Worm (Caenorhabditis elegans): Measurements from ENCODE around the gene F26D2.15.

The F26D2.15 gene

ce11 chrV:16479275-16479674 lies 41.6 kb downstream of the F26D2.15 start, which contains the start of gene T08G3.11:
TSS of gene T08G3.11 (minus strand) at chrV:16479375.
- TF ChIP-seq mef-2 (tag; optimal IDR thresholded peaks at IDR 0.05) (no peak), elt-3 (tag; optimal IDR thresholded peaks at IDR 0.05) (no peak), C04F5.9 (tag; optimal IDR thresholded peaks at IDR 0.05) (no peak), efl-1 (optimal IDR thresholded peaks at IDR 0.05) (no peak), efl-1 (GFP tag; optimal IDR thresholded peaks at IDR 0.05 in 1 of 2) (peak in 1 of 2 experiments; percentile 16), snpc-4 (tag; optimal IDR thresholded peaks at IDR 0.05) (no peak), isw-1 (GFP tag; IDR thresholded peaks at IDR 0.05) (no peak), mep-1 (tag; optimal IDR thresholded peaks at IDR 0.05) (no peak)

- TF ChIP-seq nhr-77 (tag; optimal IDR thresholded peaks at IDR 0.05) (no peak), C16A3.4 (tag; optimal IDR thresholded peaks at IDR 0.05) (no peak), xbp-1 (tag; optimal IDR thresholded peaks at IDR 0.05) (no peak), sox-4 (tag; optimal IDR thresholded peaks at IDR 0.05) (no peak), pag-3 (tag; optimal IDR thresholded peaks at IDR 0.05; ENCODE audit: borderline replicate concordance, insufficient read depth) (no peak), unc-130 (tag; optimal IDR thresholded peaks at IDR 0.05) (no peak), snpc-4 (tag; optimal IDR thresholded peaks at IDR 0.05) (no peak)
These were observed 43.4 kb downstream of the F26D2.15 start, which contains the start of the genes F57E7.4 and spig-6 for ce11 chrV:16480919-16481630. TSS of gene F57E7.4 (minus strand) at chrV:16481019. TSS of gene spig-6 (plus strand) at chrV:16481580.

ce11 chrV:16483044-16483443 lies 45.4 kb downstream of the F26D2.15 start, which contains the start of gene F57E7.2:
TSS of gene F57E7.2 (minus strand) at chrV:16483144.
- TF ChIP-seq nhr-71 (tag; optimal IDR thresholded peaks at IDR 0.05) (no peak), ceh-82 (tag; optimal IDR thresholded peaks at IDR 0.05) (no peak), fkh-4 (tag; optimal IDR thresholded peaks at IDR 0.05; ENCODE audit: borderline replicate concordance) (no peak)

ce11 chrV:16483681-16484080 lies 46.0 kb downstream of the F26D2.15 start, which contains the start of gene srh-139:
TSS of gene srh-139 (plus strand) at chrV:16483981.
- TF ChIP-seq irx-1 (tag; optimal IDR thresholded peaks at IDR 0.05) (no peak), dsc-1 (tag; optimal IDR thresholded peaks at IDR 0.05) (no peak), lin-13 (GFP tag; optimal IDR thresholded peaks at IDR 0.05) (no peak), egl-13 (tag; optimal IDR thresholded peaks at IDR 0.05) (no peak), jun-1 (tag; optimal IDR thresholded peaks at IDR 0.05) (no peak)

- no peak for TF ChIP-seq hpl-2 (GFP tag; optimal IDR thresholded peaks at IDR 0.05)
- TF ChIP-seq nhr-19 (GFP tag; conservative IDR thresholded peaks at IDR 0.05): no peak
- no peak for TF ChIP-seq lin-35 (GFP tag; optimal IDR thresholded peaks at IDR 0.05)
- TF ChIP-seq nhr-76 (tag; optimal IDR thresholded peaks at IDR 0.05): no peak
- no peak for TF ChIP-seq nhr-12 (tag; optimal IDR thresholded peaks at IDR 0.05)
- TF ChIP-seq ceh-63 (GFP tag; optimal IDR thresholded peaks at IDR 0.05): no peak
- no peak for TF ChIP-seq fkh-8 (tag; optimal IDR thresholded peaks at IDR 0.05)
- no peak for TF ChIP-seq isw-1 (GFP tag; IDR thresholded peaks at IDR 0.05)
- no peak for TF ChIP-seq zip-4 (GFP tag; optimal IDR thresholded peaks at IDR 0.05)
- TF ChIP-seq swsn-7 (tag; optimal IDR thresholded peaks at IDR 0.05): no peak
- no peak for TF ChIP-seq mef-2 (tag; optimal IDR thresholded peaks at IDR 0.05)
- TF ChIP-seq ceh-90 (tag; optimal IDR thresholded peaks at IDR 0.05): no peak
- no peak for TF ChIP-seq snpc-4 (tag; optimal IDR thresholded peaks at IDR 0.05)
- TF ChIP-seq snu-23 (GFP tag; optimal IDR thresholded peaks at IDR 0.05): no peak
- no peak for TF ChIP-seq ztf-4 (tag; optimal IDR thresholded peaks at IDR 0.05)
- TF ChIP-seq hlh-17 (GFP tag; optimal IDR thresholded peaks at IDR 0.05; ENCODE audit: borderline replicate concordance): no peak
- no peak for TF ChIP-seq skn-1 (tag; optimal IDR thresholded peaks at IDR 0.05)
- no peak for TF ChIP-seq unc-30 (tag; optimal IDR thresholded peaks at IDR 0.05)
These were observed 49.8 kb downstream of the F26D2.15 start, which contains the start of gene Y32B12A.5 for ce11 chrV:16487474-16487873. TSS of gene Y32B12A.5 (minus strand) at chrV:16487574.
